Fruit fly (Drosophila melanogaster) whole organism, prepupa: ENCODE results near the gene Dnaaf6.
A peak's percentile ranks its signal among the peaks of the same experiment; 100 is the strongest.

Experiments
- Blimp-1 ChIP-seq: fragments of 200-800 bp; sonication (Bioruptor generic); optimal IDR thresholded peaks from 3 replicates; lab custom pipeline; 2017; ENCODE audit warnings: missing biosample characterization, missing genetic modification characterization, mild to moderate bottlenecking, moderate library complexity, missing genetic modification reagents
- CG10631 ChIP-seq: fragments of 200-800 bp; sonication (Bioruptor generic); optimal IDR thresholded peaks from 2 replicates; lab custom pipeline; 2016; ENCODE audit warnings: missing biosample characterization, missing genetic modification characterization
- CG10669 ChIP-seq: fragments of 200-800 bp; sonication (Bioruptor generic); optimal IDR thresholded peaks from 3 replicates; lab custom pipeline; 2018; ENCODE audit warnings: missing biosample characterization, mild to moderate bottlenecking, missing genetic modification characterization, moderate library complexity
- CG11294 ChIP-seq: fragments of 200-800 bp; sonication (Bioruptor generic); IDR thresholded peaks from 2 replicates; pipeline ENCODE4 v1.3.6; 2022; ENCODE audit warnings: missing biosample characterization, missing genetic modification characterization
- CG11902 ChIP-seq: fragments of 200-800 bp; sonication (Bioruptor generic); optimal IDR thresholded peaks from 3 replicates; lab custom pipeline; 2016; ENCODE audit warnings: missing biosample characterization, missing genetic modification characterization
- CG15336 ChIP-seq: fragments of 200-800 bp; sonication (Bioruptor generic); IDR thresholded peaks from 2 replicates; pipeline ENCODE4 v1.3.6; 2022; ENCODE audit warnings: missing biosample characterization, missing genetic modification characterization
- CG31627 ChIP-seq: fragments of 200-800 bp; sonication (Bioruptor generic); optimal IDR thresholded peaks from 3 replicates; lab custom pipeline; 2016; ENCODE audit warnings: missing biosample characterization, missing genetic modification characterization
- CG32006 ChIP-seq: fragments of 200-800 bp; sonication (Bioruptor generic); optimal IDR thresholded peaks from 3 replicates; lab custom pipeline; 2017; ENCODE audit warnings: missing biosample characterization, mild to moderate bottlenecking, missing genetic modification characterization
- CG34406 ChIP-seq: fragments of 200-800 bp; sonication (Bioruptor generic); optimal IDR thresholded peaks from 3 replicates; lab custom pipeline; 2016; ENCODE audit warnings: missing biosample characterization, missing genetic modification characterization
- CG4318 ChIP-seq: fragments of 200-800 bp; sonication (Bioruptor generic); optimal IDR thresholded peaks from 3 replicates; lab custom pipeline; 2017; ENCODE audit warnings: missing biosample characterization, mild to moderate bottlenecking, missing genetic modification characterization
- CG6163 ChIP-seq: fragments of 200-800 bp; sonication (Bioruptor generic); IDR thresholded peaks from 3 replicates; pipeline ENCODE4 v1.3.6; 2022; ENCODE audit warnings: missing biosample characterization, missing genetic modification characterization
- CG6276 ChIP-seq: fragments of 200-800 bp; sonication (Bioruptor generic); optimal IDR thresholded peaks from 2 replicates; lab custom pipeline; 2017; ENCODE audit warnings: missing biosample characterization, mild to moderate bottlenecking, missing genetic modification characterization
- CG6792 ChIP-seq: fragments of 200-800 bp; sonication (Bioruptor generic); optimal IDR thresholded peaks from 3 replicates; lab custom pipeline; 2016; ENCODE audit warnings: missing biosample characterization, missing genetic modification characterization
- CG6808 ChIP-seq: fragments of 200-800 bp; sonication (Bioruptor generic); optimal IDR thresholded peaks from 3 replicates; lab custom pipeline; 2017; ENCODE audit warnings: missing biosample characterization, missing genetic modification characterization, mild to moderate bottlenecking, moderate library complexity, missing genetic modification reagents
- CG6854 ChIP-seq: fragments of 200-800 bp; sonication (Bioruptor generic); optimal IDR thresholded peaks from 2 replicates; lab custom pipeline; 2017; ENCODE audit warnings: missing biosample characterization, mild to moderate bottlenecking, missing genetic modification characterization
- CG8119 ChIP-seq: fragments of 200-800 bp; sonication (Bioruptor generic); IDR thresholded peaks from 3 replicates; pipeline ENCODE4 v1.3.6; 2022; ENCODE audit warnings: missing biosample characterization, missing genetic modification characterization
- CG9139 ChIP-seq: fragments of 200-800 bp; sonication (Bioruptor generic); optimal IDR thresholded peaks from 3 replicates; lab custom pipeline; 2017; ENCODE audit warnings: missing biosample characterization, mild to moderate bottlenecking, missing genetic modification characterization
- Eip75B ChIP-seq: fragments of 200-800 bp; sonication (Bioruptor generic); optimal IDR thresholded peaks from 3 replicates; lab custom pipeline; 2016; ENCODE audit warnings: missing biosample characterization, missing genetic modification characterization
- Eip78C ChIP-seq: fragments of 200-800 bp; sonication (Bioruptor generic); peaks from one replicate; lab custom pipeline; 2016; ENCODE audit warnings: missing biosample characterization, missing genetic modification characterization
- Ets96B ChIP-seq: fragments of 200-800 bp; optimal IDR thresholded peaks from 2 replicates; lab custom pipeline; 2019; ENCODE audit warnings: missing biosample characterization, mild to moderate bottlenecking, missing genetic modification characterization, moderate library complexity
- Gug ChIP-seq: fragments of 200-800 bp; sonication (Bioruptor generic); IDR thresholded peaks from 2 replicates; pipeline ENCODE4 v1.3.6; 2022; ENCODE audit warnings: missing biosample characterization, missing genetic modification characterization
- Hr38 ChIP-seq: sonication (Bioruptor generic); optimal IDR thresholded peaks from 2 replicates; lab custom pipeline; 2016; ENCODE audit warnings: missing biosample characterization, missing genetic modification characterization
- Hr4 ChIP-seq: fragments of 200-800 bp; sonication (Bioruptor generic); optimal IDR thresholded peaks from 3 replicates; lab custom pipeline; 2016; ENCODE audit warnings: missing biosample characterization, missing genetic modification characterization
- Met ChIP-seq: fragments of 200-800 bp; sonication (Bioruptor generic); optimal IDR thresholded peaks from 3 replicates; lab custom pipeline; 2016; ENCODE audit warnings: missing biosample characterization, missing genetic modification characterization
- OdsH ChIP-seq: fragments of 200-800 bp; sonication (Bioruptor generic); optimal IDR thresholded peaks from 3 replicates; lab custom pipeline; 2016; ENCODE audit warnings: missing biosample characterization, missing genetic modification characterization
- Smox ChIP-seq: fragments of 200-800 bp; sonication (Bioruptor generic); optimal IDR thresholded peaks from 3 replicates; lab custom pipeline; 2016; ENCODE audit warnings: missing biosample characterization, missing genetic modification characterization
- Sox14 ChIP-seq: fragments of 200-800 bp; sonication (Bioruptor generic); optimal IDR thresholded peaks from 3 replicates; lab custom pipeline; 2016; ENCODE audit warnings: missing biosample characterization, missing genetic modification characterization
- Sox15 ChIP-seq: fragments of 200-800 bp; sonication (Bioruptor generic); optimal IDR thresholded peaks from 3 replicates; lab custom pipeline; 2016; ENCODE audit warnings: missing biosample characterization, missing genetic modification characterization
- achi ChIP-seq: fragments of 200-800 bp; sonication (Bioruptor generic); optimal IDR thresholded peaks from 3 replicates; lab custom pipeline; 2016; ENCODE audit warnings: missing biosample characterization, missing genetic modification characterization
- acj6 ChIP-seq: fragments of 200-800 bp; sonication (Bioruptor generic); optimal IDR thresholded peaks from 3 replicates; lab custom pipeline; 2016; ENCODE audit warnings: missing biosample characterization, missing genetic modification characterization
- cyc ChIP-seq: fragments of 200-800 bp; sonication (Bioruptor generic); optimal IDR thresholded peaks from 3 replicates; lab custom pipeline; 2016; ENCODE audit warnings: missing biosample characterization, missing genetic modification characterization
- dac ChIP-seq: fragments of 200-800 bp; sonication (Bioruptor generic); optimal IDR thresholded peaks from 2 replicates; lab custom pipeline; 2017; ENCODE audit warnings: missing biosample characterization, mild to moderate bottlenecking, missing genetic modification characterization
- dsx ChIP-seq: fragments of 200-800 bp; optimal IDR thresholded peaks from 3 replicates; lab custom pipeline; 2019; ENCODE audit warnings: missing biosample characterization, mild to moderate bottlenecking, missing genetic modification characterization, moderate library complexity; ENCODE audit not compliant: poor library complexity, severe bottlenecking
- esn ChIP-seq: fragments of 200-800 bp; sonication (Bioruptor generic); optimal IDR thresholded peaks from 2 replicates; lab custom pipeline; 2016; ENCODE audit warnings: missing biosample characterization, mild to moderate bottlenecking, missing genetic modification characterization, moderate library complexity
- fd59A ChIP-seq: fragments of 200-800 bp; sonication (Bioruptor generic); optimal IDR thresholded peaks from 2 replicates; lab custom pipeline; 2017; ENCODE audit warnings: missing biosample characterization, mild to moderate bottlenecking, missing genetic modification characterization, missing genetic modification reagents
- lz ChIP-seq: fragments of 200-800 bp; sonication (Bioruptor generic); optimal IDR thresholded peaks from 3 replicates; lab custom pipeline; 2016; ENCODE audit warnings: missing biosample characterization, missing genetic modification characterization
- net ChIP-seq: fragments of 200-800 bp; sonication (Bioruptor generic); optimal IDR thresholded peaks from 3 replicates; lab custom pipeline; 2016; ENCODE audit warnings: missing biosample characterization, missing genetic modification characterization
- pdm3 ChIP-seq: fragments of 200-800 bp; sonication (Bioruptor generic); optimal IDR thresholded peaks from 3 replicates; lab custom pipeline; 2016; ENCODE audit warnings: missing biosample characterization, missing genetic modification characterization
- salr ChIP-seq, 2 experiments: fragments of 200-800 bp; sonication (Bioruptor generic); optimal IDR thresholded peaks; 3 replicates each; lab custom pipeline; 2016 to 2018; ENCODE audit warnings: missing biosample characterization in 2 of 2, missing genetic modification characterization in 2 of 2, mild to moderate bottlenecking in 1 of 2
- ss ChIP-seq, 2 experiments: fragments of 200-800 bp; sonication (Bioruptor generic); optimal IDR thresholded peaks; 2 replicates in 1 of 2; 3 replicates in 1 of 2; lab custom pipeline; 2017 to 2018; ENCODE audit warnings: mild to moderate bottlenecking in 2 of 2, missing biosample characterization in 2 of 2, missing genetic modification characterization in 2 of 2, moderate library complexity in 1 of 2
- svp ChIP-seq: fragments of 200-800 bp; sonication (Bioruptor generic); peaks from one replicate; lab custom pipeline; 2016; ENCODE audit warnings: missing biosample characterization, missing genetic modification characterization
- vri ChIP-seq: fragments of 200-800 bp; sonication (Bioruptor generic); optimal IDR thresholded peaks from 3 replicates; lab custom pipeline; 2016; ENCODE audit warnings: missing biosample characterization, mild to moderate bottlenecking, missing genetic modification characterization

The Dnaaf6 gene

DNA sequence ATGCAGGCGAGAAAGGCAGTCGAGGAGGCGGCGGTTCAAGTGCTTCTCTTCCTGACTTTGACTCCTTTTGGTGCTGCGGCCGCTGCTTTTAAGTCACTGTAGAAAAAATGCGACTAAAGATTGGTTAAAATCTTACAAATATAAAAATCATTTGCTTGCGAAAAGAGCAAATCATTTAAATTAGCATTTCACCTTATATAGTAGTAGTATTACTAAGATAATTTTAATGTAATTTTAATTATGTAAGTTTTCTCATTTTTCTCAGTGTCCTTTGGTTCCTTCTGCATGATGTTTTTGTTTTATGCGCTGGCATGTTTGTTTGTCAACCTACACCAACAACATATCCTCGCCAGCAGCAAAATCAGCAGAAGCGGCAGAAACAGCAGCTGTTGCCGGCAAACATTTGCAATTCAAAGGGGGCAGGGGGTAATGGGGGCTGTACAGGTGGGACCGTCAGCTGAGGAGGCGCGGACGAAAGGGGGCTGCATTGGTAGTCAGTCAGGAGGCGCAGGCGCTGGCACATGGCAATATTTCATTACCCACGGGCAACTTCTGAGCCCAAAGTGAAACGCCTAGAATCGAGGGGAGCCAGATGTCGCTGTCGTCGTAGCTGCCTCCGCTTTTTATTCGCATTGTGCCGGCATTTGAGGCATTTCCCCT lies 37.2 kb upstream of the Dnaaf6 start (continued):
- TF ChIP-seq Met (GFP tag; lab: Kevin White, UChicago) (peak; percentile 71), CG11294 (no peak), CG11902 (GFP tag; lab: Kevin White, UChicago) (peak; percentile 23), lz (peak; percentile 60), Gug (GFP tag; lab: Robert Waterston, UW) (peak; percentile 64), achi (GFP tag; lab: Kevin White, UChicago) (peak; percentile 79), CG10669 (GFP tag; lab: Kevin White, UChicago) (peak; percentile 76), pdm3 (GFP tag; lab: Kevin White, UChicago) (peak; percentile 49), CG34406 (GFP tag; lab: Kevin White, UChicago) (peak; percentile 57)

DNA sequence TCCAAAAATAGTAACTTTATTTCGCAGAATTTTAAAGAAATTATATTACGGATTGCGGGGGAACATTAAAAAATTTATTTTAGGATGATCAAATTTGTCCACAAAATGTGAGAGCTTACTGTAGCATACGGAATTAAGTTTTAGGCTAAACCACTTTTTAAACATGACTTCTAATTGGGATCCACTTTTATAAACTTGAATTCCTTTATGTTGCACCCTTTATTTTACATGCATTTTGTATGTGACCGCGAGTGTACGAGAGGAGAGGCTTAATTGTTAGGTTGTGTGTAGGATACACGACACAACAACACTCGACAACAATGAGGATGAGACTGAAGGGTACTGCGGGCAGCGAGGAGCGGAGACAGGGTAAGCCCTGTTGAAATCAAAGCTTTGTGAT lies 35.6 kb upstream of the Dnaaf6 start:
- TF ChIP-seq OdsH (peak; percentile 19), CG9139 (no peak), Hr4 (peak; percentile 28), net (GFP tag; lab: Kevin White, UChicago) (no peak), Sox15 (GFP tag; lab: Kevin White, UChicago) (no peak), CG6808 (GFP tag; lab: Kevin White, UChicago) (peak; percentile 8), Ets96B (tag; lab: Kevin White, UChicago) (peak; percentile 27), Eip78C (GFP tag; lab: Kevin White, UChicago) (peak; percentile 67), dac (no peak), Met (GFP tag; lab: Kevin White, UChicago) (peak; percentile 14), acj6 (GFP tag; lab: Kevin White, UChicago) (peak; percentile 20), Sox14 (GFP tag; lab: Kevin White, UChicago) (peak; percentile 7), CG32006 (GFP tag; lab: Kevin White, UChicago) (peak; percentile 16), CG31627 (GFP tag; lab: Kevin White, UChicago) (peak; percentile 14), esn (GFP tag; lab: Kevin White, UChicago) (peak; percentile 15), CG6276 (GFP tag; lab: Kevin White, UChicago) (no peak), CG10631 (peak; percentile 5), Smox (GFP tag; lab: Kevin White, UChicago) (no peak), Eip75B (GFP tag; lab: Kevin White, UChicago) (peak; percentile 13), pdm3 (GFP tag; lab: Kevin White, UChicago) (peak; percentile 5), CG4318 (peak; percentile 10), fd59A (peak; percentile 3), CG8119 (0 out of 3 replicates have a peak, but pooled peaks have one; percentile 19), achi (GFP tag; lab: Kevin White, UChicago) (peak; percentile 30), Gug (GFP tag; lab: Robert Waterston, UW) (0 out of 2 replicates have a peak, but pooled peaks have one; percentile 29), CG10669 (GFP tag; lab: Kevin White, UChicago) (no peak)
- TF ChIP-seq, all 60 proteins: peak for 19

- TF ChIP-seq CG6854 (GFP tag; lab: Kevin White, UChicago), result no peak
- no peak for TF ChIP-seq Hr38 (GFP tag; lab: Kevin White, UChicago)
- TF ChIP-seq vri, result peak; percentile 77
- peak; percentile 33 for TF ChIP-seq Eip78C (GFP tag; lab: Kevin White, UChicago)
These were observed 34.2 kb upstream of the Dnaaf6 start for dm6 chr3L:14650348-14650747.

- TF ChIP-seq CG6163 (GFP tag; lab: Robert Waterston, UW), result peak; percentile 97
- peak; percentile 83 for TF ChIP-seq CG34406 (GFP tag; lab: Kevin White, UChicago)
- TF ChIP-seq Blimp-1 (GFP tag; lab: Kevin White, UChicago), result peak; percentile 9
- TF ChIP-seq Smox (GFP tag; lab: Kevin White, UChicago), result peak; percentile 80
- TF ChIP-seq CG10631, result peak; percentile 96
- TF ChIP-seq ss (GFP tag; optimal IDR thresholded peaks at IDR 0.05; lab: Kevin White, UChicago), result peak; percentile 90 to 92
- peak; percentile 74 for TF ChIP-seq CG6854 (GFP tag; lab: Kevin White, UChicago)
- TF ChIP-seq salr (GFP tag; optimal IDR thresholded peaks at IDR 0.05; lab: Kevin White, UChicago), result peak; percentile 91 to 94
- TF ChIP-seq CG6276 (GFP tag; lab: Kevin White, UChicago), result peak; percentile 86
- TF ChIP-seq esn (GFP tag; lab: Kevin White, UChicago), result peak; percentile 87
- TF ChIP-seq CG15336, result peak; percentile 93
- peak; percentile 82 for TF ChIP-seq lz
- TF ChIP-seq vri, result peak; percentile 73
- peak; percentile 87 for TF ChIP-seq CG6792 (GFP tag; lab: Kevin White, UChicago)
- TF ChIP-seq net (GFP tag; lab: Kevin White, UChicago), result peak; percentile 90
- TF ChIP-seq Hr4, result peak; percentile 81
- peak; percentile 89 for TF ChIP-seq svp (GFP tag; lab: Kevin White, UChicago)
- peak; percentile 96 for TF ChIP-seq dsx (GFP tag; lab: Kevin White, UChicago)
- TF ChIP-seq Hr38 (GFP tag; lab: Kevin White, UChicago), result no peak
- TF ChIP-seq Sox14 (GFP tag; lab: Kevin White, UChicago), result peak; percentile 95
- TF ChIP-seq CG11902 (GFP tag; lab: Kevin White, UChicago), result peak; percentile 56
- peak; percentile 82 for TF ChIP-seq cyc
- peak; percentile 96 for TF ChIP-seq Eip75B (GFP tag; lab: Kevin White, UChicago)
- peak; percentile 93 for TF ChIP-seq CG9139
These were observed 32.0 kb upstream of the Dnaaf6 start for dm6 chr3L:14652554-14652953.
